Worm (Caenorhabditis elegans) whole organism, L4 larva: ENCODE data around the gene osm-9.
A peak's percentile ranks its signal among the peaks of the same experiment; 100 is the strongest.

Experiments
- F44E2.7 ChIP-seq: fragments of 200-800 bp; sonication (Bioruptor generic); IDR thresholded peaks from 2 replicates; pipeline ENCODE4 v2.1.2; 2022; ENCODE audit warnings: missing genetic modification characterization, missing compliant biosample characterization
- F49E8.2 ChIP-seq: sonication (generic microtip); optimal IDR thresholded peaks from 2 replicates; lab custom pipeline; 2016; ENCODE audit warnings: missing compliant biosample characterization, mild to moderate bottlenecking, missing genetic modification characterization, borderline replicate concordance
- T26A8.4 ChIP-seq: fragments of 200-800 bp; sonication (Bioruptor generic); IDR thresholded peaks from 2 replicates; pipeline ENCODE4 v1.3.6; 2022; ENCODE audit warnings: missing genetic modification characterization, missing compliant biosample characterization
- Y105C5A.15 ChIP-seq: fragments of 200-800 bp; sonication (Bioruptor generic); IDR thresholded peaks from 2 replicates; pipeline ENCODE4 v1.3.6; 2022; ENCODE audit warnings: missing genetic modification characterization, missing compliant biosample characterization
- Y5F2A.4 ChIP-seq: fragments of 200-800 bp; sonication (Bioruptor generic); optimal IDR thresholded peaks from 2 replicates; lab custom pipeline; 2018; ENCODE audit warnings: mild to moderate bottlenecking, missing genetic modification characterization, missing compliant biosample characterization
- Y75B8A.6 ChIP-seq: fragments of 200-800 bp; sonication (Bioruptor generic); IDR thresholded peaks from 2 replicates; pipeline ENCODE4 v1.3.6; 2022; ENCODE audit warnings: missing genetic modification reagents, missing genetic modification characterization, missing compliant biosample characterization
- aha-1 ChIP-seq: fragments of 150-350 bp; peaks from one replicate; lab custom pipeline; 2014; ENCODE audit warnings: missing biosample characterization, missing genetic modification characterization
- ama-1 ChIP-seq: fragments of 150-350 bp; optimal IDR thresholded peaks from 2 replicates; lab custom pipeline; 2014; ENCODE audit warnings: inconsistent platforms, mixed read lengths
- ceh-20 ChIP-seq: fragments of 200-800 bp; sonication (Bioruptor generic); IDR thresholded peaks from 2 replicates; pipeline ENCODE4 v1.3.6; 2022; ENCODE audit warnings: missing genetic modification reagents, missing genetic modification characterization, missing compliant biosample characterization
- ceh-44 ChIP-seq: fragments of 200-800 bp; sonication (Bioruptor generic); IDR thresholded peaks from 2 replicates; pipeline ENCODE4 v1.3.6; 2022; ENCODE audit warnings: missing genetic modification reagents, missing genetic modification characterization, missing compliant biosample characterization
- daf-12 ChIP-seq: fragments of 150-350 bp; optimal IDR thresholded peaks from 2 replicates; lab custom pipeline; 2014; ENCODE audit warnings: missing biosample characterization, missing genetic modification reagents, missing genetic modification characterization
- dmd-6 ChIP-seq: fragments of 200-800 bp; sonication (Bioruptor generic); IDR thresholded peaks from 2 replicates; pipeline ENCODE4 v1.3.6; 2022; ENCODE audit warnings: missing genetic modification reagents, missing genetic modification characterization, missing compliant biosample characterization
- duxl-1 ChIP-seq: sonication (generic microtip); optimal IDR thresholded peaks from 2 replicates; lab custom pipeline; 2016; ENCODE audit warnings: mild to moderate bottlenecking, missing genetic modification characterization, moderate library complexity, missing compliant biosample characterization; ENCODE audit not compliant: poor library complexity
- hlh-30 ChIP-seq: sonication (generic microtip); optimal IDR thresholded peaks from 2 replicates; lab custom pipeline; 2017; ENCODE audit warnings: antibody characterized with exemption, mild to moderate bottlenecking, missing genetic modification characterization, missing compliant biosample characterization; ENCODE audit not compliant: insufficient read depth
- hmg-1.1 ChIP-seq: fragments of 200-800 bp; sonication (Bioruptor generic); IDR thresholded peaks from 2 replicates; pipeline ENCODE4 v1.3.6; 2022; ENCODE audit warnings: missing genetic modification reagents, missing genetic modification characterization, missing compliant biosample characterization
- lin-1 ChIP-seq: fragments of 200-800 bp; sonication (Bioruptor generic); IDR thresholded peaks from 2 replicates; pipeline ENCODE4 v1.3.6; 2022; ENCODE audit warnings: missing genetic modification reagents, missing genetic modification characterization, missing compliant biosample characterization
- lin-13 ChIP-seq: fragments of 150-350 bp; optimal IDR thresholded peaks from 2 replicates; lab custom pipeline; 2014; ENCODE audit warnings: missing biosample characterization, missing genetic modification reagents, missing genetic modification characterization
- lin-38 ChIP-seq: fragments of 200-800 bp; sonication (Bioruptor generic); IDR thresholded peaks from 2 replicates; pipeline ENCODE4 v1.3.6; 2022; ENCODE audit warnings: missing genetic modification reagents, missing genetic modification characterization, missing compliant biosample characterization
- lir-3 ChIP-seq: sonication (generic microtip); optimal IDR thresholded peaks from 2 replicates; lab custom pipeline; 2016; ENCODE audit warnings: mild to moderate bottlenecking, missing genetic modification characterization, missing compliant biosample characterization
- madf-5 ChIP-seq, 2 experiments: fragments of 200-800 bp; sonication (Bioruptor generic); IDR thresholded peaks; 2 replicates each; pipeline ENCODE4 v1.3.6; 2022; ENCODE audit warnings: missing compliant biosample characterization in 2 of 2, missing genetic modification characterization in 2 of 2
- madf-9 ChIP-seq: fragments of 200-800 bp; sonication (Bioruptor generic); conservative IDR thresholded peaks from 2 replicates; pipeline ENCODE4 v1.3.6; 2022; ENCODE audit warnings: missing genetic modification reagents, missing genetic modification characterization, missing compliant biosample characterization
- mes-2 ChIP-seq: sonication (generic microtip); optimal IDR thresholded peaks from 2 replicates; lab custom pipeline; 2016; ENCODE audit warnings: missing genotype, mild to moderate bottlenecking, missing genetic modification characterization, missing compliant biosample characterization; ENCODE audit not compliant: poor library complexity, severe bottlenecking
- mxl-2 ChIP-seq: fragments of 200-800 bp; sonication (Bioruptor generic); conservative IDR thresholded peaks from 2 replicates; pipeline ENCODE4 v1.3.6; 2022; ENCODE audit warnings: missing genetic modification reagents, missing genetic modification characterization, missing compliant biosample characterization
- nhr-25 ChIP-seq: sonication (generic microtip); optimal IDR thresholded peaks from 2 replicates; lab custom pipeline; 2017; ENCODE audit warnings: missing genetic modification characterization, mild to moderate bottlenecking, missing compliant biosample characterization, antibody characterized with exemption, moderate library complexity, borderline replicate concordance; ENCODE audit not compliant: insufficient read depth
- nhr-28 ChIP-seq: fragments of 150-350 bp; optimal IDR thresholded peaks from 2 replicates; lab custom pipeline; 2014; ENCODE audit warnings: missing biosample characterization, missing genetic modification characterization
- nhr-41 ChIP-seq: fragments of 200-800 bp; sonication (Bioruptor generic); IDR thresholded peaks from 2 replicates; pipeline ENCODE4 v1.3.6; 2022; ENCODE audit warnings: missing genetic modification reagents, missing genetic modification characterization, missing compliant biosample characterization
- nhr-42 ChIP-seq: fragments of 200-800 bp; sonication (Bioruptor generic); IDR thresholded peaks from 2 replicates; pipeline ENCODE4 v1.3.6; 2022; ENCODE audit warnings: missing genetic modification characterization, missing compliant biosample characterization
- nhr-6 ChIP-seq: fragments of 150-350 bp; optimal IDR thresholded peaks from 2 replicates; lab custom pipeline; 2014; ENCODE audit warnings: missing biosample characterization, missing genetic modification characterization
- nhr-76 ChIP-seq: fragments of 150-350 bp; optimal IDR thresholded peaks from 2 replicates; lab custom pipeline; 2014; ENCODE audit warnings: missing biosample characterization, missing genetic modification characterization
- rbr-2 ChIP-seq: sonication (generic microtip); optimal IDR thresholded peaks from 2 replicates; lab custom pipeline; 2016; ENCODE audit warnings: missing genotype, missing genetic modification characterization, missing compliant biosample characterization
- saeg-2 ChIP-seq: fragments of 200-800 bp; sonication (Bioruptor generic); IDR thresholded peaks from 2 replicates; pipeline ENCODE4 v1.3.6; 2022; ENCODE audit warnings: missing genetic modification reagents, missing genetic modification characterization, missing compliant biosample characterization
- skn-1 ChIP-seq: fragments of 150-350 bp; optimal IDR thresholded peaks from 2 replicates; lab custom pipeline; 2014; ENCODE audit warnings: missing biosample characterization, missing genetic modification characterization
- spr-3 ChIP-seq: fragments of 200-800 bp; sonication (Bioruptor generic); optimal IDR thresholded peaks from 2 replicates; lab custom pipeline; 2018; ENCODE audit warnings: mild to moderate bottlenecking, missing genetic modification characterization, missing compliant biosample characterization
- tra-1 ChIP-seq: fragments of 200-800 bp; sonication (Bioruptor generic); IDR thresholded peaks from 2 replicates; pipeline ENCODE4 v1.3.6; 2022; ENCODE audit warnings: missing genetic modification reagents, missing genetic modification characterization, missing compliant biosample characterization
- unc-130 ChIP-seq: sonication (generic microtip); optimal IDR thresholded peaks from 2 replicates; lab custom pipeline; 2016; ENCODE audit warnings: missing genetic modification reagents, missing genetic modification characterization, missing compliant biosample characterization
- unc-62 ChIP-seq, 3 experiments: fragments of 150-350 bp in 1 of 3; sonication (generic microtip); optimal IDR thresholded peaks in 2 of 3; peaks in 1 of 3; 1 replicate in 1 of 3; 2 replicates in 2 of 3; lab custom pipeline; 2014 to 2017; ENCODE audit warnings: missing biosample characterization in 3 of 3, missing genetic modification characterization in 3 of 3, missing genetic modification reagents in 3 of 3, missing genotype in 1 of 3
- vab-7 ChIP-seq: fragments of 200-800 bp; sonication (Bioruptor generic); IDR thresholded peaks from 2 replicates; pipeline ENCODE4 v1.3.6; 2022; ENCODE audit warnings: missing genetic modification reagents, missing genetic modification characterization, missing compliant biosample characterization
- zag-1 ChIP-seq: fragments of 150-350 bp; optimal IDR thresholded peaks from 2 replicates; lab custom pipeline; 2014; ENCODE audit warnings: missing biosample characterization, missing genetic modification characterization
- zfp-2 ChIP-seq: sonication (generic microtip); optimal IDR thresholded peaks from 2 replicates; lab custom pipeline; 2016; ENCODE audit warnings: mild to moderate bottlenecking, missing genetic modification characterization, missing compliant biosample characterization
- zfp-3 ChIP-seq: fragments of 200-800 bp; sonication (Bioruptor generic); conservative IDR thresholded peaks from 2 replicates; pipeline ENCODE4 v1.3.6; 2022; ENCODE audit warnings: missing genetic modification reagents, missing genetic modification characterization, missing compliant biosample characterization
- zip-2 ChIP-seq: fragments of 150-350 bp; optimal IDR thresholded peaks from 2 replicates; lab custom pipeline; 2014; ENCODE audit warnings: missing biosample characterization, missing genetic modification characterization

osm-9 gene

ce11 chrIV:3564901-3565300 lies 7.7 kb upstream of the osm-9 start, which contains the start of gene sre-5:
TSS of gene sre-5 (plus strand) at chrIV:3565201.
- peak; percentile 12 for TF ChIP-seq aha-1 (tag; lab: Kevin White, UChicago)
- TF ChIP-seq F49E8.2 = no peak

ce11 chrIV:3559201-3559600 lies 2.0 kb upstream of the osm-9 start:
- TF ChIP-seq tra-1 (GFP tag; lab: Robert Waterston, UW) (no peak), nhr-76 (tag; lab: Kevin White, UChicago) (no peak), aha-1 (tag; lab: Kevin White, UChicago) (peak; percentile 93), ama-1 (lab: Kevin White, UChicago) (no peak), lin-38 (GFP tag; lab: Robert Waterston, UW) (no peak)
- TF ChIP-seq, all 104 proteins: peak for 1

ce11 chrIV:3552933-3553332 lies 4.3 kb downstream of the osm-9 start:
- TF ChIP-seq madf-9 (GFP tag; lab: Robert Waterston, UW) (no peak), unc-62 (GFP tag; optimal IDR thresholded peaks at IDR 0.05 in 1 of 2; lab: Kevin White, UChicago) (peak in 1 of 2 experiments; percentile 90), unc-62 (tag; optimal IDR thresholded peaks at IDR 0.05; lab: Kevin White, UChicago) (no peak)

DNA sequence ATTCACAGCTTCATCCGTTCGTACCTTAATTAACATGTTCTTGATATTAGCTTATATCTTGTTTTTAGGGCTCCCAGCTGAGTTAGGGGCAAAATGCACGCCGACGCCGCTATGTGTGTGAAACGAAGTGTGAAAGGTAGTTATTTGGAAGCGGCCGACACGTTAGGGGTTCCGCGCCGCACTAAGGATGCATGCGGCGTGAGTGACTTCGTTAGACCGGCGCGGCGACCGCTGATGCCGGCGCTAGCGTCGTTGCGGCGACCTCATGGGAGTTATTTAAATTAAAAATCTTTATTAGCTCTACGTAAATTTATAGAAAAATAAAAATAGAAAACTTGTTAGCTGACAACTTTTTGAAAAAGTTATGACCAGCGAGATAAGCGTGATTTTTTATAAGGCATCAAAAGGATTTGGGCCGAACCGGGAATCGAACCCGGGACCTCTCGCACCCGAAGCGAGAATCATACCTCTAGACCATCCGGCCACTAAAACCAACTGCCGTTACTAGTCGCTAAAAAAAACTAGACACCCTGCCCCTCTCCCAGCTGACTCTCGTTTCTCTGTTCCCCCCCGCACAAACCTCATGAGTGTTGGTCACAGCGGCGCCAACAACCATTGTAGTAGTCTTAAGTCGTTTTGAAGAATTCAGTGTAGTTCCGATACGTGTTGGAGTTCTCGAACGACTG lies 5.3 kb downstream of the osm-9 start:
- TF ChIP-seq vab-7 (GFP tag; lab: Robert Waterston, UW) (peak; percentile 76), unc-62 (GFP tag; optimal IDR thresholded peaks at IDR 0.05 in 1 of 2; lab: Kevin White, UChicago) (peak in 1 of 2 experiments; percentile 87), unc-62 (tag; optimal IDR thresholded peaks at IDR 0.05; lab: Kevin White, UChicago) (no peak), zfp-2 (tag; lab: Kevin White, UChicago) (peak; percentile 8), mxl-2 (peak; percentile 30; the same call in 1 of the 2 replicates), ceh-44 (GFP tag; lab: Robert Waterston, UW) (peak; percentile 73; the same call in 1 of the 2 replicates), lin-13 (peak; percentile 59), zip-2 (tag; lab: Kevin White, UChicago) (peak; percentile 24), skn-1 (tag; lab: Kevin White, UChicago) (no peak), duxl-1 (tag; lab: Kevin White, UChicago) (peak; percentile 63), spr-3 (GFP tag; lab: Kevin White, UChicago) (peak; percentile 36), zag-1 (no peak), hmg-1.1 (peak; percentile 83), nhr-41 (GFP tag; lab: Robert Waterston, UW) (peak; percentile 70; the same call in 1 of the 2 replicates), zfp-3 (GFP tag; lab: Robert Waterston, UW) (0 out of 2 replicates have a peak, but pooled peaks have one; percentile 48), T26A8.4 (GFP tag; lab: Robert Waterston, UW) (peak; percentile 78), nhr-42 (0 out of 2 replicates have a peak, but pooled peaks have one; percentile 50), madf-5 (GFP tag; IDR thresholded peaks at IDR 0.05; lab: Robert Waterston, UW) (peak; percentile 58 to 82; a peak in 2 of 4 replicates), F44E2.7 (GFP tag; lab: Robert Waterston, UW) (0 out of 2 replicates have a peak, but pooled peaks have one; percentile 7), ceh-20 (0 out of 2 replicates have a peak, but pooled peaks have one; percentile 41), nhr-25 (no peak), Y5F2A.4 (GFP tag; lab: Kevin White, UChicago) (peak; percentile 30), tra-1 (GFP tag; lab: Robert Waterston, UW) (peak; percentile 55), nhr-28 (tag; lab: Kevin White, UChicago) (peak; percentile 19), rbr-2 (tag; lab: Kevin White, UChicago) (peak; percentile 76), lin-1 (GFP tag; lab: Robert Waterston, UW) (peak; percentile 30; the same call in 1 of the 2 replicates), saeg-2 (GFP tag; lab: Robert Waterston, UW) (peak; percentile 51; the same call in 1 of the 2 replicates), dmd-6 (GFP tag; lab: Robert Waterston, UW) (peak; percentile 64), unc-130 (GFP tag; lab: Kevin White, UChicago) (peak; percentile 26), Y75B8A.6 (0 out of 2 replicates have a peak, but pooled peaks have one; percentile 23), mes-2 (tag; lab: Kevin White, UChicago) (peak; percentile 83), daf-12 (no peak), Y105C5A.15 (GFP tag; lab: Robert Waterston, UW) (peak; percentile 59; the same call in 1 of the 2 replicates), nhr-6 (tag; lab: Kevin White, UChicago) (peak; percentile 52), hlh-30 (peak; percentile 58), lir-3 (tag; lab: Kevin White, UChicago) (peak; percentile 22), madf-9 (GFP tag; lab: Robert Waterston, UW) (peak; percentile 78)
